Worm (Caenorhabditis elegans) whole organism, early embryonic: ENCODE results near the gene C08B6.8.

ENCODE experiments used
- B0310.2 ChIP-seq: sonication (generic microtip); optimal IDR thresholded peaks from 2 replicates; lab custom pipeline; 2016; ENCODE audit warnings: mild to moderate bottlenecking, missing genetic modification characterization, missing compliant biosample characterization
- F13C5.2 ChIP-seq: sonication (generic microtip); optimal IDR thresholded peaks from 2 replicates; lab custom pipeline; 2017; ENCODE audit warnings: mild to moderate bottlenecking, missing genetic modification characterization, inconsistent platforms, missing compliant biosample characterization
- aly-1 ChIP-seq: sonication (generic microtip); optimal IDR thresholded peaks from 2 replicates; lab custom pipeline; 2016; ENCODE audit warnings: missing genetic modification characterization, missing compliant biosample characterization
- ama-1 ChIP-seq: fragments of 150-350 bp; optimal IDR thresholded peaks from 2 replicates; lab custom pipeline; 2014
- ceh-13 ChIP-seq: fragments of 200-800 bp; sonication (Bioruptor generic); optimal IDR thresholded peaks from 2 replicates; lab custom pipeline; 2018; ENCODE audit warnings: mild to moderate bottlenecking, missing genetic modification characterization, missing compliant biosample characterization
- ceh-36 ChIP-seq: sonication (generic microtip); optimal IDR thresholded peaks from 2 replicates; lab custom pipeline; 2016; ENCODE audit warnings: missing genetic modification characterization, inconsistent platforms, missing compliant biosample characterization
- ets-7 ChIP-seq: sonication (generic microtip); optimal IDR thresholded peaks from 2 replicates; lab custom pipeline; 2016; ENCODE audit warnings: missing genotype, missing genetic modification characterization, missing compliant biosample characterization
- flt-1 ChIP-seq: fragments of 200-800 bp; sonication (Bioruptor generic); IDR thresholded peaks from 2 replicates; pipeline ENCODE4 v1.3.6; 2022; ENCODE audit warnings: missing genetic modification characterization, missing compliant biosample characterization
- hmbx-1 ChIP-seq: sonication (generic microtip); optimal IDR thresholded peaks from 2 replicates; lab custom pipeline; 2016; ENCODE audit warnings: mild to moderate bottlenecking, missing genetic modification characterization, missing compliant biosample characterization
- hmg-4 ChIP-seq: fragments of 200-800 bp; sonication (Bioruptor generic); optimal IDR thresholded peaks from 2 replicates; lab custom pipeline; 2018; ENCODE audit warnings: mild to moderate bottlenecking, missing genetic modification characterization, missing compliant biosample characterization
- hnd-1 ChIP-seq: sonication (generic microtip); optimal IDR thresholded peaks from 2 replicates; lab custom pipeline; 2016; ENCODE audit warnings: missing genetic modification characterization, missing compliant biosample characterization
- pes-1 ChIP-seq: fragments of 200-800 bp; sonication (Bioruptor generic); IDR thresholded peaks from 2 replicates; pipeline ENCODE4 v1.3.6; 2022; ENCODE audit warnings: missing genetic modification reagents, missing genetic modification characterization, missing compliant biosample characterization
- scrt-1 ChIP-seq: fragments of 200-800 bp; sonication (Bioruptor generic); IDR thresholded peaks from 2 replicates; pipeline ENCODE4 v1.3.6; 2022; ENCODE audit warnings: missing genetic modification characterization, missing compliant biosample characterization
- sea-1 ChIP-seq: fragments of 200-800 bp; sonication (Bioruptor generic); conservative IDR thresholded peaks from 2 replicates; pipeline ENCODE4 v1.3.6; 2022; ENCODE audit warnings: missing genetic modification characterization, missing compliant biosample characterization
- tbx-11 ChIP-seq: fragments of 200-800 bp; sonication (Bioruptor generic); IDR thresholded peaks from 2 replicates; pipeline ENCODE4 v1.3.6; 2022; ENCODE audit warnings: missing genetic modification characterization, missing compliant biosample characterization
- tbx-37 ChIP-seq: fragments of 200-800 bp; sonication (Bioruptor generic); conservative IDR thresholded peaks from 2 replicates; pipeline ENCODE4 v1.3.6; 2022; ENCODE audit warnings: missing genetic modification reagents, missing genetic modification characterization, missing compliant biosample characterization
- tra-4 ChIP-seq: sonication (generic microtip); optimal IDR thresholded peaks from 2 replicates; lab custom pipeline; 2017; ENCODE audit warnings: missing genetic modification characterization, missing compliant biosample characterization

The C08B6.8 gene

ce11 chrV:10096932-10097331 is 37.5 kb upstream of the C08B6.8 start:
- TF ChIP-seq ama-1, result no peak
- TF ChIP-seq tbx-37 (GFP tag; lab: Robert Waterston, UW), result no peak
- TF ChIP-seq aly-1 (tag; lab: Kevin White, UChicago), result no peak

- no peak for TF ChIP-seq sea-1 (GFP tag; lab: Robert Waterston, UW)
- no peak for TF ChIP-seq ama-1
- TF ChIP-seq B0310.2, result no peak
- TF ChIP-seq pes-1 (GFP tag; lab: Robert Waterston, UW), result no peak
- no peak for TF ChIP-seq scrt-1 (GFP tag; lab: Robert Waterston, UW)
- TF ChIP-seq ceh-36, result no peak
- no peak for TF ChIP-seq ceh-13 (GFP tag; lab: Kevin White, UChicago)
- no peak for TF ChIP-seq F13C5.2 (tag; lab: Kevin White, UChicago)
- TF ChIP-seq tra-4, result no peak
- TF ChIP-seq tbx-11 (GFP tag; lab: Robert Waterston, UW), result no peak
- TF ChIP-seq ets-7 (tag; lab: Kevin White, UChicago), result no peak
- TF ChIP-seq tbx-37 (GFP tag; lab: Robert Waterston, UW), result no peak
- no peak for TF ChIP-seq hnd-1 (tag; lab: Kevin White, UChicago)
- TF ChIP-seq flt-1, result no peak
- TF ChIP-seq hmbx-1 (tag; lab: Kevin White, UChicago), result no peak
- no peak for TF ChIP-seq hmg-4 (GFP tag; lab: Kevin White, UChicago)
- no peak for TF ChIP-seq aly-1 (tag; lab: Kevin White, UChicago)
Measured at ce11 chrV:10098429-10098828, 36.0 kb upstream of the C08B6.8 start, which contains the start of gene ugt-47. TSS of gene ugt-47 (minus strand) at chrV:10098597.

- TF ChIP-seq scrt-1 (GFP tag; lab: Robert Waterston, UW) (no peak), tbx-37 (GFP tag; lab: Robert Waterston, UW) (no peak), ama-1 (no peak), ceh-36 (no peak), aly-1 (tag; lab: Kevin White, UChicago) (no peak), hmg-4 (GFP tag; lab: Kevin White, UChicago) (no peak), hmbx-1 (tag; lab: Kevin White, UChicago) (no peak), tra-4 (no peak), tbx-11 (GFP tag; lab: Robert Waterston, UW) (no peak), B0310.2 (no peak), ceh-13 (GFP tag; lab: Kevin White, UChicago) (no peak), hnd-1 (tag; lab: Kevin White, UChicago) (no peak), ets-7 (tag; lab: Kevin White, UChicago) (no peak), flt-1 (no peak), pes-1 (GFP tag; lab: Robert Waterston, UW) (no peak), F13C5.2 (tag; lab: Kevin White, UChicago) (no peak)
Measured at ce11 chrV:10101916-10102315, 32.5 kb upstream of the C08B6.8 start, which contains the start of gene C08B6.14. TSS of gene C08B6.14 (minus strand) at chrV:10102016.

ce11 chrV:10103811-10104210 is 30.6 kb upstream of the C08B6.8 start:
- TF ChIP-seq hmg-4 (GFP tag; lab: Kevin White, UChicago) (no peak), sea-1 (GFP tag; lab: Robert Waterston, UW) (no peak)

ce11 chrV:10104785-10105310 is 29.6 kb upstream of the C08B6.8 start, which contains the start of gene ugt-17:
TSS of gene ugt-17 (minus strand) at chrV:10104964.
- no peak for TF ChIP-seq ceh-36
- no peak for TF ChIP-seq tbx-11 (GFP tag; lab: Robert Waterston, UW)
- TF ChIP-seq tbx-37 (GFP tag; lab: Robert Waterston, UW), result no peak
- no peak for TF ChIP-seq hmg-4 (GFP tag; lab: Kevin White, UChicago)
- TF ChIP-seq hmbx-1 (tag; lab: Kevin White, UChicago), result no peak

ce11 chrV:10105412-10105811 is 29.0 kb upstream of the C08B6.8 start, which contains the start of gene C08B6.2:
TSS of gene C08B6.2 (plus strand) at chrV:10105712.
- TF ChIP-seq ets-7 (tag; lab: Kevin White, UChicago) (no peak), pes-1 (GFP tag; lab: Robert Waterston, UW) (no peak), ceh-13 (GFP tag; lab: Kevin White, UChicago) (no peak), hnd-1 (tag; lab: Kevin White, UChicago) (no peak)

- TF ChIP-seq tra-4, result no peak
- no peak for TF ChIP-seq ets-7 (tag; lab: Kevin White, UChicago)
- no peak for TF ChIP-seq scrt-1 (GFP tag; lab: Robert Waterston, UW)
- TF ChIP-seq sea-1 (GFP tag; lab: Robert Waterston, UW), result no peak
- no peak for TF ChIP-seq ceh-13 (GFP tag; lab: Kevin White, UChicago)
- TF ChIP-seq ama-1, result no peak
- TF ChIP-seq F13C5.2 (tag; lab: Kevin White, UChicago), result no peak
- TF ChIP-seq tbx-37 (GFP tag; lab: Robert Waterston, UW), result no peak
- no peak for TF ChIP-seq ceh-36
- TF ChIP-seq aly-1 (tag; lab: Kevin White, UChicago), result no peak
- no peak for TF ChIP-seq hmg-4 (GFP tag; lab: Kevin White, UChicago)
- no peak for TF ChIP-seq hmbx-1 (tag; lab: Kevin White, UChicago)
Measured at ce11 chrV:10107309-10107708, 27.1 kb upstream of the C08B6.8 start, which contains the start of gene C08B6.11. TSS of gene C08B6.11 (plus strand) at chrV:10107609.

- TF ChIP-seq B0310.2 (no peak), hnd-1 (tag; lab: Kevin White, UChicago) (no peak), ets-7 (tag; lab: Kevin White, UChicago) (no peak), aly-1 (tag; lab: Kevin White, UChicago) (no peak), scrt-1 (GFP tag; lab: Robert Waterston, UW) (no peak), hmbx-1 (tag; lab: Kevin White, UChicago) (no peak), tbx-11 (GFP tag; lab: Robert Waterston, UW) (no peak), ama-1 (no peak), sea-1 (GFP tag; lab: Robert Waterston, UW) (no peak), hmg-4 (GFP tag; lab: Kevin White, UChicago) (no peak), ceh-13 (GFP tag; lab: Kevin White, UChicago) (no peak), tbx-37 (GFP tag; lab: Robert Waterston, UW) (no peak), flt-1 (no peak), F13C5.2 (tag; lab: Kevin White, UChicago) (no peak)
Measured at ce11 chrV:10111129-10111528, 23.3 kb upstream of the C08B6.8 start.
